Fruit fly (Drosophila melanogaster): ENCODE results near the gene sdt.

sdt gene

dm6 chrX:8202724-8203362, 24.5 kb downstream of the sdt start (continued):
- TF ChIP-seq CG6854 (GFP tag; optimal IDR thresholded peaks at IDR 0.05) (no peak), OdsH (GFP tag; optimal IDR thresholded peaks at IDR 0.05) (peak; percentile 27), pdm3 (GFP tag; optimal IDR thresholded peaks at IDR 0.05) (peak; percentile 44), CG32006 (GFP tag; optimal IDR thresholded peaks at IDR 0.05) (peak; percentile 53), ss (GFP tag; optimal IDR thresholded peaks at IDR 0.05) (peak in 1 of 2 experiments; percentile 12), vri (GFP tag; optimal IDR thresholded peaks at IDR 0.05) (no peak), Eip78C (GFP tag) (peak; percentile 79), CG11294 (GFP tag; IDR thresholded peaks at IDR 0.05) (peak; percentile 47; the same call in 1 of the 2 replicates), spab (GFP tag; optimal IDR thresholded peaks at IDR 0.05) (no peak)

- TF ChIP-seq Hr39 (GFP tag; optimal IDR thresholded peaks at IDR 0.05) = no peak
- TF ChIP-seq Blimp-1 (GFP tag; optimal IDR thresholded peaks at IDR 0.05) = peak; percentile 30
- TF ChIP-seq spab (GFP tag; optimal IDR thresholded peaks at IDR 0.05) = peak; percentile 2
- TF ChIP-seq Gug (GFP tag; IDR thresholded peaks at IDR 0.05) = 0 out of 2 replicates have a peak, but pooled peaks have one; percentile 13
- peak; percentile 10 for TF ChIP-seq Smox (GFP tag; optimal IDR thresholded peaks at IDR 0.05)
- peak; percentile 46; the same call in 1 of the 2 replicates for TF ChIP-seq CG15336 (GFP tag; IDR thresholded peaks at IDR 0.05)
- TF ChIP-seq CG11762 (GFP tag; optimal IDR thresholded peaks at IDR 0.05; ENCODE audit: insufficient read depth) = peak; percentile 3
- peak; percentile 12 for TF ChIP-seq vri (GFP tag; optimal IDR thresholded peaks at IDR 0.05)
- TF ChIP-seq CG6276 (GFP tag; optimal IDR thresholded peaks at IDR 0.05) = peak; percentile 48
- TF ChIP-seq eg (GFP tag; IDR thresholded peaks at IDR 0.05) = peak; percentile 34; the same call in 2 of the 3 replicates
- TF ChIP-seq CG16779 (tag; optimal IDR thresholded peaks at IDR 0.05) = no peak
- peak; percentile 35 for TF ChIP-seq CG32006 (GFP tag; optimal IDR thresholded peaks at IDR 0.05)
- peak; percentile 31 for TF ChIP-seq CG6808 (GFP tag; optimal IDR thresholded peaks at IDR 0.05)
- TF ChIP-seq CG8119 (GFP tag; IDR thresholded peaks at IDR 0.05) = peak; percentile 54; the same call in 2 of the 3 replicates
- TF ChIP-seq CG11294 (GFP tag; IDR thresholded peaks at IDR 0.05) = 0 out of 2 replicates have a peak, but pooled peaks have one; percentile 7
- peak; percentile 55 for TF ChIP-seq Eip78C (GFP tag)
- TF ChIP-seq Hr4 (GFP tag; optimal IDR thresholded peaks at IDR 0.05) = peak; percentile 33
- TF ChIP-seq achi (GFP tag; optimal IDR thresholded peaks at IDR 0.05) = no peak
- no peak for TF ChIP-seq lz (GFP tag; optimal IDR thresholded peaks at IDR 0.05)
- peak; percentile 10 for TF ChIP-seq pdm3 (GFP tag; optimal IDR thresholded peaks at IDR 0.05)
- TF ChIP-seq esn (GFP tag; optimal IDR thresholded peaks at IDR 0.05) = peak; percentile 20
- no peak for TF ChIP-seq dac (GFP tag; optimal IDR thresholded peaks at IDR 0.05)
- TF ChIP-seq OdsH (GFP tag; optimal IDR thresholded peaks at IDR 0.05) = peak; percentile 35
These were observed 27.4 kb downstream of the sdt start for dm6 chrX:8205625-8206252.

- no peak for TF ChIP-seq Eip93F (GFP tag; optimal IDR thresholded peaks at IDR 0.05)
- no peak for TF ChIP-seq svp (GFP tag)
- no peak for TF ChIP-seq Sox14 (GFP tag; optimal IDR thresholded peaks at IDR 0.05)
- no peak for TF ChIP-seq dsx (GFP tag; optimal IDR thresholded peaks at IDR 0.05; ENCODE audit: poor library complexity, severe bottlenecking)
- TF ChIP-seq CG3032 (tag; optimal IDR thresholded peaks at IDR 0.05) = no peak
- no peak for TF ChIP-seq CG8319 (GFP tag; optimal IDR thresholded peaks at IDR 0.05)
- no peak for TF ChIP-seq CG1621 (tag; optimal IDR thresholded peaks at IDR 0.05)
- TF ChIP-seq CG9139 (GFP tag; optimal IDR thresholded peaks at IDR 0.05) = no peak
- TF ChIP-seq CG6854 (GFP tag; optimal IDR thresholded peaks at IDR 0.05) = no peak
- TF ChIP-seq Sox102F (GFP tag; optimal IDR thresholded peaks at IDR 0.05) = no peak
- TF ChIP-seq spab (GFP tag; optimal IDR thresholded peaks at IDR 0.05) = no peak
- no peak for TF ChIP-seq Sox15 (GFP tag; optimal IDR thresholded peaks at IDR 0.05)
- no peak for TF ChIP-seq CG16779 (tag; optimal IDR thresholded peaks at IDR 0.05)
- no peak for TF ChIP-seq CG6808 (GFP tag; optimal IDR thresholded peaks at IDR 0.05)
- no peak for TF ChIP-seq net (GFP tag; optimal IDR thresholded peaks at IDR 0.05)
- TF ChIP-seq achi (GFP tag; optimal IDR thresholded peaks at IDR 0.05) = no peak
- no peak for TF ChIP-seq Ets96B (tag; optimal IDR thresholded peaks at IDR 0.05)
- TF ChIP-seq CG34406 (GFP tag; optimal IDR thresholded peaks at IDR 0.05) = no peak
- no peak for TF ChIP-seq CG8119 (GFP tag; IDR thresholded peaks at IDR 0.05)
- no peak for TF ChIP-seq lz (GFP tag; optimal IDR thresholded peaks at IDR 0.05)
These were observed 28.2 kb downstream of the sdt start for dm6 chrX:8206561-8206960.
